Fruit fly (Drosophila melanogaster): ENCODE results near the gene Rab30.

- TF ChIP-seq EcR (GFP tag; optimal IDR thresholded peaks at IDR 0.05) (no peak), usp (GFP tag; optimal IDR thresholded peaks at IDR 0.05) (no peak), psq (optimal IDR thresholded peaks at IDR 0.05) (no peak), CG8478 (optimal IDR thresholded peaks at IDR 0.05) (no peak), Dll (optimal IDR thresholded peaks at IDR 0.05) (no peak), pan (optimal IDR thresholded peaks at IDR 0.05) (no peak)
Observed at dm6 chr2L:7042150-7042811, 9.9 kb upstream of the Rab30 start.

Data from whole organism.